Worm (Caenorhabditis elegans) whole organism, L4/young adult: Measurements from ENCODE around the gene ugt-59.
A peak's percentile ranks its signal among the peaks of the same experiment; 100 is the strongest.
"Not testable (repeated sequence)": the region's sequence is repeated elsewhere in the genome, so short reads cannot be mapped to it uniquely, and the experiment has no call there.

Experiments used
- W03F9.2 ChIP-seq: fragments of 150-350 bp; optimal IDR thresholded peaks from 2 replicates; lab custom pipeline; 2014; ENCODE audit warnings: missing biosample characterization, missing genetic modification characterization
- dao-5 ChIP-seq: sonication (generic microtip); optimal IDR thresholded peaks from 2 replicates; lab custom pipeline; 2016; ENCODE audit warnings: missing genotype, missing genetic modification characterization, moderate library complexity, missing compliant biosample characterization
- him-1 ChIP-seq: sonication (generic microtip); optimal IDR thresholded peaks from 2 replicates; lab custom pipeline; 2016; ENCODE audit warnings: missing genotype, missing genetic modification reagents, missing genetic modification characterization, missing compliant biosample characterization

The ugt-59 gene

DNA sequence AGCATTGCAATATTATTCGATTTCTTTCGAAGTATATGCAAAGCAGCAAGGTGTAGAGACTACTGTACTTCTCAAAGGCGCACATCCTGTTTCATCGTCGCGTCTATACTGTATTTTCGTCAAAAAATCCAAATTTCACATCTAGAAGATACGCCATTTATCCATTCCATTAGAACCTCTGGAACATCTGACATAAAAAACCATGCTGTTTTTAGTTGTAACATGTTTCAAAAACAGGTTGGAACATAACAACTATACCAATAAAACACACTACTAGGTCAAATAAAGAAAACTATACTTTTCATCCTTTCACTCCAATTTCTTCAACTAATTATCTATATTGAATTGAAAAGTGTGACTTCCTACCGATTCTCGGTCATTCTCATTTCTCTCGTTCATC is at the start of gene ugt-59:
ugt-59 (plus strand) TSS at position 301 of the 400 bp plus-strand sequence.
- no peak for TF ChIP-seq W03F9.2 (tag; lab: Kevin White, UChicago)
- no peak for TF ChIP-seq dao-5 (tag; lab: Kevin White, UChicago)
- no peak for TF ChIP-seq him-1 (tag; lab: Kevin White, UChicago)

DNA sequence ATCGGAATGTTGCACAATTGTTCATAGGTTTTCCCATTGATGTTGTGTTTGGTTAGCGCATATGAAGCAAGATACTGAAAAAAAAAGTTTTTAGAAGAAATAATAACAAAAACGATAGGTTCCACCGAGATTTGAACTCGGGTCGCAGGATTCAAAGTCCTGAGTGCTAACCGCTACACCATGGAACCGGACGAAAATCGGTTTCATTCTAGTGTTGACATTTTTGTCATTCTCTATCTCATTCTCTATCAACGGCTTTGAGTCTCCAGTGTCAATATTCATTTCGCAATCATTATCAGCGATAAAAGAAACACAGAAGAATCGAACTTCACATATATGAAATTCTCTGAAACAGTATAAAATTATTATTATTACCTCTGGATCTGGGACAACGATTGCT is 49.3 kb upstream of the ugt-59 start:
- no peak for TF ChIP-seq dao-5 (tag; lab: Kevin White, UChicago)
- no peak for TF ChIP-seq him-1 (tag; lab: Kevin White, UChicago)
- TF ChIP-seq W03F9.2 (tag; lab: Kevin White, UChicago): no peak

DNA sequence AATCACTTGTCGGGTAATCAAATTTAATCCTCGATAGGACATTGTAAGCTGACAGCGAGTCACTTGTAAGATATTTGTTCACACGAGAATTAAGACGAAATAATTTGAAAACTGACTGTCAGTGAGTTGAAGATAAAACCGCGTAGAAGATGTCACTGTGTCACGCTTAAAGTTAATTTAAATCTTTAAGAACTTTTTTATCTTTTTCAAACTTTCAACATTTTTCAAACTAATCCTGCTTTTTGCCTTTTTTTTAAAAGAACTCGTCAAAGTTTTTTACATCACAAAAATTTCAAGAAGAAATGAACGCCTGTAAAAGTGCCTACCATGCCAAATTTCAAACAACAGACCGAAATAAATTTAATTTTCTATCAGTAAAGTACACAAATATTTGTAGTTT is 46.9 kb upstream of the ugt-59 start, which contains the start of gene acs-18:
acs-18 (minus strand) TSS at position 101 of the 400 bp plus-strand sequence.
- no peak for TF ChIP-seq dao-5 (tag; lab: Kevin White, UChicago)
- TF ChIP-seq W03F9.2 (tag; lab: Kevin White, UChicago): no peak

DNA sequence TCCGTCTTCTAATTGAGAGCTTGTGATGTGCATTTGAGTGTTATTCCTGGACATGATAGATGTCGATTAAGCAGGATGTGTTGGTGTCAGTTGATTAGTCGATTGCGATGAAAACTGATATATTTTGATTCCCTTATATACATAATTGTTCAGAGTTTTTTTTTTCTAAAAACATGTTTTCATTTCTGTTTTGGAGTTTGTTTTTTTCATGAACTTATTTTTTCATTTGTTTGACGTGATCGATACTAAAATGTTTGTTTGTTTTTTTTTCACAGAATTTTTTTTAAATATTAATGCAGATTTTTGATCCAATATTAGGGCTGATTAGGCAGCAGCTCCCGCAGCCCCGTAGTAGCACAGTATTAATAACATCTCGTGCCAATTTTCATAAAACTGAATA is 42.2 kb upstream of the ugt-59 start, which contains the start of gene R09E10.2:
R09E10.2 (minus strand) TSS at position 101 of the 400 bp plus-strand sequence.
- TF ChIP-seq him-1 (tag; lab: Kevin White, UChicago) (no peak), dao-5 (tag; lab: Kevin White, UChicago) (no peak), W03F9.2 (tag; lab: Kevin White, UChicago) (no peak)

- not testable (repeated sequence) for TF ChIP-seq W03F9.2, him-1, dao-5 (tag; lab: Kevin White, UChicago)
Observed at ce11 chrIV:10322650-10323049, 37.8 kb upstream of the ugt-59 start, which contains the start of gene R09E10.1. Gene R09E10.1, minus strand, starts transcription at chrIV:10322750.

ce11 chrIV:10330962-10331361 is 29.5 kb upstream of the ugt-59 start:
- TF ChIP-seq dao-5 (tag; lab: Kevin White, UChicago) (no peak), him-1 (tag; lab: Kevin White, UChicago) (no peak), W03F9.2 (tag; lab: Kevin White, UChicago) (no peak)

ce11 chrIV:10331882-10332281 is 28.6 kb upstream of the ugt-59 start:
- TF ChIP-seq W03F9.2 (tag; lab: Kevin White, UChicago) (no peak), him-1 (tag; lab: Kevin White, UChicago) (no peak), dao-5 (tag; lab: Kevin White, UChicago) (no peak)

DNA sequence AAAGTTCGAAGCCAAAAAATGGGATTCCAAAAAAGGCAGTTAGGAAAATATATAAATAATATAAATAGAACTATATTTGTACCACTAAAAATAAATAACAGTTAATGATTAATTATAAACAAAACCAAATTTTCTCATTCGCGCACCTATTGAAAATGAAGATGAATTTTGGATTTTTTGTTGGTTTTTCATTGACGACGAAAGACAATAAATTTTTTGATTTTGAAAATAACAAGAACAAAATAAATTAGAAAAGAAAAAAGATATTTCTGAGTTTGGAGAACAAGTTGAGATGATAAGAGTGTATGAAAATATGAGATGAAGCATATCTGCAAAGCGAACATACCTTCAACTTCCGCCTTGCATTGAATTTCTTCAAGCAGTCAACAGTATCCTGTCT is 23.1 kb upstream of the ugt-59 start:
- TF ChIP-seq W03F9.2 (tag; lab: Kevin White, UChicago): no peak
- TF ChIP-seq dao-5 (tag; lab: Kevin White, UChicago): no peak
- TF ChIP-seq him-1 (tag; lab: Kevin White, UChicago): no peak

DNA sequence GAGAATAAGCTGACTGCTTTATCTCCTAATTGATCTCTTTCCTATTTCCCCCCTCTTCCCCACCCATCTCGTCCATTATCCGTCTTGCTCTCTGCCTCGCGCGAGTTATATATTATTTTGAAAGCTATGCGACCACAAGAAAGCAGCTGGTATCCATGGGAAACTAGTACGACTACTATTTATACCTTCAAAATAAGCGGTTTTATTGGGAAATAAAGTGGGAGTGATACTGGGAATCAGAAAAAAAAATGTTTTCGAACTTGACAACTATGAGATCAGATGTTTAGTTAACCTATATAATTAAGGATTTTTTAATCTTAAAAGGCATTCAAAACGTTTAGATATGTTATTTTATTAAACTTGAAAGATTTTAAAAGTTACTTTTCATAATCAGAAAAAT is 20.7 kb upstream of the ugt-59 start:
- TF ChIP-seq dao-5 (tag; lab: Kevin White, UChicago) (no peak), W03F9.2 (tag; lab: Kevin White, UChicago) (no peak), him-1 (tag; lab: Kevin White, UChicago) (no peak)

ce11 chrIV:10341618-10342360 is 18.6 kb upstream of the ugt-59 start:
- TF ChIP-seq him-1 (tag; lab: Kevin White, UChicago) (peak; percentile 9), W03F9.2 (tag; lab: Kevin White, UChicago) (no peak)

ce11 chrIV:10342361-10342706 is 18.1 kb upstream of the ugt-59 start:
- TF ChIP-seq W03F9.2 (tag; lab: Kevin White, UChicago) (peak; percentile 27), dao-5 (tag; lab: Kevin White, UChicago) (no peak)

DNA sequence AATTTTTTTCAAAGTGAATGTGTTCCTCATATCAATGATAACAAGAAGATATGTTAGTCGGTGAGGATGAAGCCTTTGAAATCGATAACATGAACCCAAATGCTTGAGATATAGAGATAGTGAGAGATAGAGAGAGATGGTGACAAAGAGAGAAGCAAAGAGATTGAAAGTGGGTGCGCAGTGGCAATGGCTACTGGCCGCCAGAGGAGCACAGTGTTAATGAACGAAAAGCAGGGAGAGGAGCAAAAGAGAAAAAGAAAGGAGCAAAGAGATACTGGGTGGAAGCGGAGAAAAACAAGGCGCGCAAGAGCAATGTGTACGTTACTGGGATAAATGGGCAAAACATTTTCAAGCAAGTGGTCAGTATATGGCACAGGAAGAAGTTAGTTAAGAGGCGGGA is 15.8 kb upstream of the ugt-59 start:
- no peak for TF ChIP-seq W03F9.2 (tag; lab: Kevin White, UChicago)
- TF ChIP-seq him-1 (tag; lab: Kevin White, UChicago): peak; percentile 1

DNA sequence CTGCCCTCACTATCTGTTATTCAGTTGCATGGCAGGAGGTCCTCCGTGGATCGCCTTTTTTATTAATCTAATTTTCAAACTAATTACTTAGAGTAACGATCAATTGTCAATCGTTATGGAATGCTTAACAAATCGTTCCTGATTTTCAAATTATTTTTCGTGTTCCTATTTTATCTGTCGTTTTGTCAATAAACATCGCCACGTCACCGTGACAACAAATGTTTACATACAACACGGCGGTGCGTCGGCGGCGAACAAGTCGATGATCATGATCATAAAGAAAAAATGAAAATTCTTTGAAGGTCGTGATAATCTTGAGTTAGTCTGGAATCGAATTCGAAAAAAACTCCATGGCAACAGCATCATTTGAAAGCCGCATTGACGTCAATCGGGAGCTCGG is 14.9 kb upstream of the ugt-59 start:
- TF ChIP-seq him-1 (tag; lab: Kevin White, UChicago) (no peak), dao-5 (tag; lab: Kevin White, UChicago) (no peak), W03F9.2 (tag; lab: Kevin White, UChicago) (no peak)

ce11 chrIV:10345990-10346389 is 14.4 kb upstream of the ugt-59 start:
- TF ChIP-seq W03F9.2 (tag; lab: Kevin White, UChicago): peak; percentile 7
- TF ChIP-seq dao-5 (tag; lab: Kevin White, UChicago): no peak
- peak; percentile 32 for TF ChIP-seq him-1 (tag; lab: Kevin White, UChicago)
